Worm (Caenorhabditis elegans) whole organism, mixed stage, embryonic: ENCODE results near the gene Y37E11AR.7.

Experiments used
- ces-1 ChIP-seq: fragments of 150-350 bp; optimal IDR thresholded peaks from 2 replicates; lab custom pipeline; 2014; ENCODE audit warnings: missing biosample characterization, missing genetic modification reagents, missing genetic modification characterization
- mls-2 ChIP-seq: sonication (generic microtip); optimal IDR thresholded peaks from 2 replicates; lab custom pipeline; 2016; ENCODE audit warnings: mild to moderate bottlenecking, missing genetic modification characterization, moderate library complexity, missing compliant biosample characterization
- unc-39 ChIP-seq: fragments of 150-350 bp; optimal IDR thresholded peaks from 2 replicates; lab custom pipeline; 2014; ENCODE audit warnings: missing biosample characterization, missing genetic modification characterization
- unc-62 ChIP-seq: fragments of 150-350 bp; optimal IDR thresholded peaks from 2 replicates; lab custom pipeline; 2014; ENCODE audit warnings: missing biosample characterization, missing genetic modification reagents, missing genetic modification characterization

DNA sequence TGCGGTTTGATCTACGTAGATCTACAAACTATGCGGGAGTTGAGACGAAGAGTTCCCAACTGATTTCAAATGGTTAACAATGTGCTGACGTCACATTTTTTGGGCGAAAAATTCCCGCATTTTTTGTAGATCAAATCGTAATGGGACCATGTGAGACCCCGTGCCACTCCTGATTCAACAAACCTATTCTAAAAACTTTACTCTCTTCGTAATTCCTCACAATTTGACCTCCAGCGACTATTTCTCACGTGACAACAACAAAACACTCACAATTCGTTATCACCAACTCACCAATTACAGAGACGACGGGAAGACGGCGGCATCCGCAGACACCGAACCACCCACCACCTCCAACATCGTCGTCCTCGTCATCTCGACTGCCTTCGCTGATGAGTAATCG is 11.5 kb downstream of the Y37E11AR.7 start, which contains the start of gene siah-1:
- no peak for TF ChIP-seq mls-2 (tag; lab: Kevin White, UChicago)
- TF ChIP-seq unc-62 (GFP tag; lab: Kevin White, UChicago) = no peak
- TF ChIP-seq unc-39 (tag; lab: Kevin White, UChicago) = no peak
- no peak for TF ChIP-seq ces-1 (GFP tag; lab: Kevin White, UChicago)
